Worm (Caenorhabditis elegans): ENCODE measurements around the gene Y17D7C.2.

- TF ChIP-seq C34F6.9 (tag; optimal IDR thresholded peaks at IDR 0.05) (no peak), unc-62 (GFP tag; optimal IDR thresholded peaks at IDR 0.05) (no peak), snpc-4 (tag; optimal IDR thresholded peaks at IDR 0.05) (no peak), zag-1 (tag; optimal IDR thresholded peaks at IDR 0.05) (no peak)
Observed at ce11 chrV:18705319-18706062, 14.3 kb downstream of the Y17D7C.2 start.
